Worm (Caenorhabditis elegans) whole organism, early embryonic: Measurements from ENCODE around the gene F07C4.10.

Experiments
- B0310.2 ChIP-seq: sonication (generic microtip); optimal IDR thresholded peaks from 2 replicates; lab custom pipeline; 2016; ENCODE audit warnings: mild to moderate bottlenecking, missing genetic modification characterization, missing compliant biosample characterization
- F13C5.2 ChIP-seq: sonication (generic microtip); optimal IDR thresholded peaks from 2 replicates; lab custom pipeline; 2017; ENCODE audit warnings: mild to moderate bottlenecking, missing genetic modification characterization, inconsistent platforms, missing compliant biosample characterization
- aly-1 ChIP-seq: sonication (generic microtip); optimal IDR thresholded peaks from 2 replicates; lab custom pipeline; 2016; ENCODE audit warnings: missing genetic modification characterization, missing compliant biosample characterization
- ama-1 ChIP-seq: fragments of 150-350 bp; optimal IDR thresholded peaks from 2 replicates; lab custom pipeline; 2014
- ceh-13 ChIP-seq: fragments of 200-800 bp; sonication (Bioruptor generic); optimal IDR thresholded peaks from 2 replicates; lab custom pipeline; 2018; ENCODE audit warnings: mild to moderate bottlenecking, missing genetic modification characterization, missing compliant biosample characterization
- ceh-36 ChIP-seq: sonication (generic microtip); optimal IDR thresholded peaks from 2 replicates; lab custom pipeline; 2016; ENCODE audit warnings: missing genetic modification characterization, inconsistent platforms, missing compliant biosample characterization
- ets-7 ChIP-seq: sonication (generic microtip); optimal IDR thresholded peaks from 2 replicates; lab custom pipeline; 2016; ENCODE audit warnings: missing genotype, missing genetic modification characterization, missing compliant biosample characterization
- flt-1 ChIP-seq: fragments of 200-800 bp; sonication (Bioruptor generic); IDR thresholded peaks from 2 replicates; pipeline ENCODE4 v1.3.6; 2022; ENCODE audit warnings: missing genetic modification characterization, missing compliant biosample characterization
- hmbx-1 ChIP-seq: sonication (generic microtip); optimal IDR thresholded peaks from 2 replicates; lab custom pipeline; 2016; ENCODE audit warnings: mild to moderate bottlenecking, missing genetic modification characterization, missing compliant biosample characterization
- hmg-4 ChIP-seq: fragments of 200-800 bp; sonication (Bioruptor generic); optimal IDR thresholded peaks from 2 replicates; lab custom pipeline; 2018; ENCODE audit warnings: mild to moderate bottlenecking, missing genetic modification characterization, missing compliant biosample characterization
- hnd-1 ChIP-seq: sonication (generic microtip); optimal IDR thresholded peaks from 2 replicates; lab custom pipeline; 2016; ENCODE audit warnings: missing genetic modification characterization, missing compliant biosample characterization
- pes-1 ChIP-seq: fragments of 200-800 bp; sonication (Bioruptor generic); IDR thresholded peaks from 2 replicates; pipeline ENCODE4 v1.3.6; 2022; ENCODE audit warnings: missing genetic modification reagents, missing genetic modification characterization, missing compliant biosample characterization
- scrt-1 ChIP-seq: fragments of 200-800 bp; sonication (Bioruptor generic); IDR thresholded peaks from 2 replicates; pipeline ENCODE4 v1.3.6; 2022; ENCODE audit warnings: missing genetic modification characterization, missing compliant biosample characterization
- sea-1 ChIP-seq: fragments of 200-800 bp; sonication (Bioruptor generic); conservative IDR thresholded peaks from 2 replicates; pipeline ENCODE4 v1.3.6; 2022; ENCODE audit warnings: missing genetic modification characterization, missing compliant biosample characterization
- tbx-11 ChIP-seq: fragments of 200-800 bp; sonication (Bioruptor generic); IDR thresholded peaks from 2 replicates; pipeline ENCODE4 v1.3.6; 2022; ENCODE audit warnings: missing genetic modification characterization, missing compliant biosample characterization
- tbx-37 ChIP-seq: fragments of 200-800 bp; sonication (Bioruptor generic); conservative IDR thresholded peaks from 2 replicates; pipeline ENCODE4 v1.3.6; 2022; ENCODE audit warnings: missing genetic modification reagents, missing genetic modification characterization, missing compliant biosample characterization
- tra-4 ChIP-seq: sonication (generic microtip); optimal IDR thresholded peaks from 2 replicates; lab custom pipeline; 2017; ENCODE audit warnings: missing genetic modification characterization, missing compliant biosample characterization

F07C4.10 gene

DNA sequence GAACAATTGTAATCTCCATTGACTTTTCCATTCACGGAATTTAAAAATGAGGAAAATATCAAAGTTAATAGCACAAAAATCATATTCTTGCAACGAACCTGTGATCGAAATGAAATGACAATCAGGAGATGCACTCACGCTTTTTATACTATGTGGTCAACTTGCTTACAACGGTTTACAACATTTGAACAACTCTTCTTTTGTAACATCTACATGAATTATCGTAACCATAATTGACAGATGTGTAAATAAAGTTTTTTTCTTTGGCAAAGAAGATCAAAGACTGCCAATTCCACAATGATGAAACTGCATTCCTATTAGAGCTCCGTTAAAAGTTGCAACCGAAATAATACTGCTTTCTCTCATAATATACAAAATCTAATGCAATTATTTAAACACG, at the start of gene F07C4.10:
F07C4.10 (minus strand) TSS at position 101 of the 400 bp plus-strand sequence.
- TF ChIP-seq pes-1 (GFP tag; lab: Robert Waterston, UW) (no peak), flt-1 (GFP tag; lab: Robert Waterston, UW) (no peak), ama-1 (lab: Kevin White, UChicago) (no peak), ceh-36 (tag; lab: Kevin White, UChicago) (no peak), ets-7 (no peak), aly-1 (tag; lab: Kevin White, UChicago) (no peak), sea-1 (no peak), hmbx-1 (no peak), hnd-1 (tag; lab: Kevin White, UChicago) (no peak), tbx-37 (GFP tag; lab: Robert Waterston, UW) (no peak), F13C5.2 (tag; lab: Kevin White, UChicago) (no peak), hmg-4 (GFP tag; lab: Kevin White, UChicago) (no peak), B0310.2 (tag; lab: Kevin White, UChicago) (no peak)

ce11 chrV:7686189-7686588, 46.5 kb upstream of the F07C4.10 start, which contains the start of the genes nhr-94 and nhr-152:
Gene nhr-94 (minus strand): TSS chrV:7686335.
Gene nhr-152 (plus strand): TSS chrV:7686350.
- TF ChIP-seq F13C5.2 (tag; lab: Kevin White, UChicago) (no peak), sea-1 (no peak), ceh-13 (no peak), B0310.2 (tag; lab: Kevin White, UChicago) (no peak), tbx-37 (GFP tag; lab: Robert Waterston, UW) (no peak), hmbx-1 (no peak), flt-1 (GFP tag; lab: Robert Waterston, UW) (no peak), hmg-4 (GFP tag; lab: Kevin White, UChicago) (no peak), aly-1 (tag; lab: Kevin White, UChicago) (no peak), scrt-1 (GFP tag; lab: Robert Waterston, UW) (no peak), hnd-1 (tag; lab: Kevin White, UChicago) (no peak)

DNA sequence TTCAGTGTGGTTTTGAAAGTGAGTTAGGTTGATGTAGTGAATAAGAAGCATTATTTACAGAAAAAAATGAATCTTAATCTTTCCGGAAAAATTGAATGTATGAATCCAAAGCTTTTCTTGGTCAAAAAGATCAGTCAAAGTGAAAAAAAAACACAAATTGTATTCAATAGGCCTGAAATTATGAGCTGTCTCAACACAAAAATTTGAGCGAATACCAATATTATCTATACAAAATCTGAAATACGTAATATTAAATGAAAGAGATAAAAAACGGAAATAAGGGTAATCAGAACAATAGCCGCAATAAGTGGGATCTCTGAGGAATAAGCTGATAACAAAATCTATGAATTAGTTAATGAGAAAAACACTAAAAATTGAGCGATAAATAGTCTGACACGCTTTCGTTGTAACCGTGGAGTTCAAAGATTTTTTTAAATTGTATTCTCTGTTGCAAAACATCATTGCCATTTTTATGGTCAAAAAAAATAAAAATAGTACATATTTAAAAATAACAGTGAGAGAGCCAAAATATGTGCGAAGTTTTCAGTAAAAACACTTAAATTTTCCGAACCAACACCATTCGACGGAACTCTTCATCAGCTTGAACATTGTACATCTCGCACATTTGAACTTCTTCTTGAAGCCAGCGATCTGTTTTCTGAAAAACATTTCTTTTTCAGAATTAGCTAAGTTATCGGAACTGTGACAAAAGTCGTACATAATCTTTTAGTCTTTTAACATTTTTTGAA, 44.4 kb upstream of the F07C4.10 start, which contains the start of gene sre-11:
sre-11 (minus strand) TSS at position 51 of the 749 bp plus-strand sequence.
- TF ChIP-seq ceh-13, result no peak
- TF ChIP-seq tbx-11 (GFP tag; lab: Robert Waterston, UW), result no peak
- no peak for TF ChIP-seq scrt-1 (GFP tag; lab: Robert Waterston, UW)
- no peak for TF ChIP-seq pes-1 (GFP tag; lab: Robert Waterston, UW)
- TF ChIP-seq hmbx-1, result no peak
- no peak for TF ChIP-seq ama-1 (lab: Kevin White, UChicago)
- no peak for TF ChIP-seq ets-7
- no peak for TF ChIP-seq flt-1 (GFP tag; lab: Robert Waterston, UW)
- TF ChIP-seq hnd-1 (tag; lab: Kevin White, UChicago), result no peak
- TF ChIP-seq aly-1 (tag; lab: Kevin White, UChicago), result no peak
- TF ChIP-seq B0310.2 (tag; lab: Kevin White, UChicago), result no peak
- no peak for TF ChIP-seq ceh-36 (tag; lab: Kevin White, UChicago)
- TF ChIP-seq tra-4, result no peak
- TF ChIP-seq tbx-37 (GFP tag; lab: Robert Waterston, UW), result no peak
- no peak for TF ChIP-seq sea-1

- TF ChIP-seq sea-1, result no peak
- no peak for TF ChIP-seq tbx-11 (GFP tag; lab: Robert Waterston, UW)
- TF ChIP-seq hnd-1 (tag; lab: Kevin White, UChicago), result no peak
Measured at ce11 chrV:7681388-7681787, 41.7 kb upstream of the F07C4.10 start, which contains the start of gene cyp-33A1. Gene cyp-33A1 (minus strand): TSS chrV:7681459.

ce11 chrV:7675904-7676303, 36.2 kb upstream of the F07C4.10 start, which contains the start of gene C12D5.3:
Gene C12D5.3 (plus strand): TSS chrV:7676204.
- TF ChIP-seq ets-7 (no peak), hmg-4 (GFP tag; lab: Kevin White, UChicago) (no peak), scrt-1 (GFP tag; lab: Robert Waterston, UW) (no peak), tbx-37 (GFP tag; lab: Robert Waterston, UW) (no peak)

DNA sequence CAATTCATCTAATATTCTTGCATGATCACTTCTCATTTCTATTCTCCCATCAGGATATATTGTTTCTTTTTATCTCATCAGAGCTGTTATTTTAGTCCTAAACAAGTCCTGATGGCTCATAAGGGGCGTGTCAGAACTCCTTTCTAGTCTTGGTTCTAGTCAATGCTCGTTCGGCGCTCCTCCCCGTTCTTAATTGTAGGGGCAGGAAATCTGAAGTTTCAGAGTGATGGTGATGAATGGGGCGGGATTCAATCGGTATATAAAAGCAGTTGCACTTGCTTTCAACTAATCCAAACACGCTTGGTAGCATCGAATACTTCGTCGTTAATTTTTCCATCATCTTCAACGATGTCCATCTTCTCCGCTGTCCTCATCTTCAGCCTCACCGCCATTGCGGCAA, 32.6 kb upstream of the F07C4.10 start, which contains the start of gene C12D5.4:
C12D5.4 (plus strand) TSS at position 301 of the 400 bp plus-strand sequence.
- TF ChIP-seq hmbx-1 (no peak), ceh-36 (tag; lab: Kevin White, UChicago) (no peak), tbx-11 (GFP tag; lab: Robert Waterston, UW) (no peak), ets-7 (no peak), pes-1 (GFP tag; lab: Robert Waterston, UW) (no peak), scrt-1 (GFP tag; lab: Robert Waterston, UW) (no peak), tra-4 (no peak), ama-1 (lab: Kevin White, UChicago) (no peak)

DNA sequence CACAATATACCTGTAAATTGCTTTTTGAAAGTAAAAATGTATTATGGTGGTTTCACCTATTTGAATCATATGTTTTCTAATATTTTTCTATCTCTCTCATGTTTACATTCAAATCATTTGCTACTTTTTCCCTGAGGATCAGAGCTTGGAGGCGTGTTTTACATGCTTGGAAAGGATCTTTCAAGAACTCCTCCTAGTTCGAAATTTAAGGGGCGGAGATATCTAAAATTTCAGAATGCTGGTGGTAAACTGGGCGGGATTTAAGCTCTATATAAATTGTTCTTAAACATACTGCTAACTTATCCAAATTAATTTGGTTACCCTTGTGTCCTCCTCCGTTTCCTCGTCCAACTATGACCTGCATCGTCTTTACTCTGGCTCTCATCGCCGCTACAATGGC, 28.3 kb upstream of the F07C4.10 start, which contains the start of gene C12D5.5:
C12D5.5 (plus strand) TSS at position 301 of the 400 bp plus-strand sequence.
- TF ChIP-seq pes-1 (GFP tag; lab: Robert Waterston, UW) (no peak), ama-1 (lab: Kevin White, UChicago) (no peak), flt-1 (GFP tag; lab: Robert Waterston, UW) (no peak), ets-7 (no peak), scrt-1 (GFP tag; lab: Robert Waterston, UW) (no peak), F13C5.2 (tag; lab: Kevin White, UChicago) (no peak), tbx-11 (GFP tag; lab: Robert Waterston, UW) (no peak), ceh-13 (no peak), tra-4 (no peak), aly-1 (tag; lab: Kevin White, UChicago) (no peak), sea-1 (no peak), hmbx-1 (no peak), B0310.2 (tag; lab: Kevin White, UChicago) (no peak), tbx-37 (GFP tag; lab: Robert Waterston, UW) (no peak), ceh-36 (tag; lab: Kevin White, UChicago) (no peak), hnd-1 (tag; lab: Kevin White, UChicago) (no peak), hmg-4 (GFP tag; lab: Kevin White, UChicago) (no peak)
